Worm (Caenorhabditis elegans) whole organism, L3 larva: ENCODE results near the gene T09A5.5.

Source experiments
- R02D3.7 ChIP-seq: fragments of 150-350 bp; optimal IDR thresholded peaks from 2 replicates; lab custom pipeline; 2014; ENCODE audit warnings: missing biosample characterization, missing genetic modification characterization
- ZK546.5 ChIP-seq: sonication (generic microtip); optimal IDR thresholded peaks from 2 replicates; lab custom pipeline; 2017; ENCODE audit warnings: missing biosample characterization, missing genetic modification characterization
- aly-2 ChIP-seq: fragments of 150-350 bp; optimal IDR thresholded peaks from 2 replicates; lab custom pipeline; 2014; ENCODE audit warnings: missing biosample characterization, missing genetic modification characterization
- ama-1 ChIP-seq: fragments of 150-350 bp; optimal IDR thresholded peaks from 2 replicates; lab custom pipeline; 2018
- ceh-16 ChIP-seq: sonication (generic microtip); optimal IDR thresholded peaks from 2 replicates; lab custom pipeline; 2017; ENCODE audit warnings: missing biosample characterization, missing genetic modification characterization
- ceh-28 ChIP-seq: fragments of 150-350 bp; optimal IDR thresholded peaks from 2 replicates; lab custom pipeline; 2014; ENCODE audit warnings: missing biosample characterization, missing genetic modification reagents, missing genetic modification characterization
- ceh-82 ChIP-seq: fragments of 150-350 bp; optimal IDR thresholded peaks from 2 replicates; lab custom pipeline; 2014; ENCODE audit warnings: missing biosample characterization, missing genetic modification characterization
- egl-5 ChIP-seq: fragments of 150-350 bp; optimal IDR thresholded peaks from 2 replicates; lab custom pipeline; 2017; ENCODE audit warnings: missing biosample characterization, missing genetic modification reagents, missing genetic modification characterization, inconsistent platforms
- elt-2 ChIP-seq: sonication (generic microtip); optimal IDR thresholded peaks from 2 replicates; lab custom pipeline; 2016; ENCODE audit warnings: missing genetic modification reagents, mild to moderate bottlenecking, missing genetic modification characterization, missing compliant biosample characterization
- elt-3 ChIP-seq, 3 experiments: fragments of 150-350 bp in 1 of 3; sonication (generic microtip) in 2 of 3; optimal IDR thresholded peaks; 2 replicates in 2 of 3; 4 replicates in 1 of 3; lab custom pipeline; 2014 to 2017; ENCODE audit warnings: missing biosample characterization in 3 of 3, missing genetic modification characterization in 3 of 3
- fkh-10 ChIP-seq: sonication (generic microtip); optimal IDR thresholded peaks from 2 replicates; lab custom pipeline; 2017; ENCODE audit warnings: missing biosample characterization, missing genetic modification reagents, missing genetic modification characterization
- fos-1 ChIP-seq: fragments of 150-350 bp; optimal IDR thresholded peaks from 2 replicates; lab custom pipeline; 2014; ENCODE audit warnings: missing biosample characterization, missing genetic modification characterization
- hmg-11 ChIP-seq: sonication (generic microtip); optimal IDR thresholded peaks from 2 replicates; lab custom pipeline; 2016; ENCODE audit warnings: missing genetic modification characterization, missing compliant biosample characterization
- jun-1 ChIP-seq: fragments of 150-350 bp; optimal IDR thresholded peaks from 2 replicates; lab custom pipeline; 2014; ENCODE audit warnings: missing biosample characterization, missing genetic modification reagents, missing genetic modification characterization
- lin-15B ChIP-seq: fragments of 150-350 bp; optimal IDR thresholded peaks from 2 replicates; lab custom pipeline; 2014; ENCODE audit warnings: missing biosample characterization, missing genetic modification characterization
- lin-39 ChIP-seq: fragments of 150-350 bp; optimal IDR thresholded peaks from 2 replicates; lab custom pipeline; 2018; ENCODE audit warnings: missing biosample characterization, missing genetic modification reagents, missing genetic modification characterization
- mdl-1 ChIP-seq: fragments of 150-350 bp; optimal IDR thresholded peaks from 2 replicates; lab custom pipeline; 2014; ENCODE audit warnings: missing biosample characterization, missing genetic modification characterization
- nfya-1 ChIP-seq: sonication (generic microtip); optimal IDR thresholded peaks from 2 replicates; lab custom pipeline; 2017; ENCODE audit warnings: missing genetic modification characterization, mild to moderate bottlenecking, missing compliant biosample characterization, antibody characterized with exemption, moderate library complexity; ENCODE audit not compliant: insufficient read depth
- nhr-11 ChIP-seq: fragments of 150-350 bp; optimal IDR thresholded peaks from 2 replicates; lab custom pipeline; 2014; ENCODE audit warnings: missing biosample characterization, missing genetic modification characterization
- nhr-23 ChIP-seq: fragments of 150-350 bp; optimal IDR thresholded peaks from 2 replicates; lab custom pipeline; 2014; ENCODE audit warnings: missing biosample characterization, missing genetic modification reagents, missing genetic modification characterization
- nhr-25 ChIP-seq: sonication (generic microtip); optimal IDR thresholded peaks from 2 replicates; lab custom pipeline; 2017; ENCODE audit warnings: missing biosample characterization, missing genetic modification characterization
- nhr-28 ChIP-seq: fragments of 150-350 bp; optimal IDR thresholded peaks from 2 replicates; lab custom pipeline; 2014; ENCODE audit warnings: missing biosample characterization, missing genetic modification characterization
- nhr-43 ChIP-seq: sonication (generic microtip); optimal IDR thresholded peaks from 2 replicates; lab custom pipeline; 2016; ENCODE audit warnings: mild to moderate bottlenecking, missing genetic modification characterization, missing compliant biosample characterization; ENCODE audit not compliant: poor library complexity, severe bottlenecking
- nhr-67 ChIP-seq: fragments of 150-350 bp; optimal IDR thresholded peaks from 2 replicates; lab custom pipeline; 2014; ENCODE audit warnings: missing biosample characterization, missing genetic modification characterization
- nhr-76 ChIP-seq: fragments of 150-350 bp; sonication (generic microtip); optimal IDR thresholded peaks from 5 replicates; lab custom pipeline; 2014; ENCODE audit warnings: missing biosample characterization, missing genetic modification characterization
- nhr-77 ChIP-seq: fragments of 150-350 bp; optimal IDR thresholded peaks from 2 replicates; lab custom pipeline; 2014; ENCODE audit warnings: missing biosample characterization, missing genetic modification characterization
- pha-4 ChIP-seq: fragments of 150-350 bp; optimal IDR thresholded peaks from 2 replicates; lab custom pipeline; 2014; ENCODE audit warnings: missing biosample characterization, missing genetic modification reagents, missing genetic modification characterization
- sea-2 ChIP-seq: fragments of 150-350 bp; sonication (generic microtip); optimal IDR thresholded peaks from 4 replicates; lab custom pipeline; 2014; ENCODE audit warnings: missing biosample characterization, missing genetic modification reagents, missing genetic modification characterization
- skn-1 ChIP-seq: fragments of 150-350 bp; optimal IDR thresholded peaks from 2 replicates; lab custom pipeline; 2014; ENCODE audit warnings: missing biosample characterization, missing genetic modification characterization
- snpc-4 ChIP-seq: fragments of 150-350 bp; optimal IDR thresholded peaks from 2 replicates; lab custom pipeline; 2014; ENCODE audit warnings: missing biosample characterization, missing genetic modification characterization
- tbx-2 ChIP-seq: sonication (generic microtip); optimal IDR thresholded peaks from 2 replicates; lab custom pipeline; 2016; ENCODE audit warnings: mild to moderate bottlenecking, missing genetic modification characterization, missing compliant biosample characterization
- unc-39 ChIP-seq: sonication (generic microtip); optimal IDR thresholded peaks from 4 replicates; lab custom pipeline; 2017; ENCODE audit warnings: missing biosample characterization, missing genetic modification characterization
- unc-62 ChIP-seq: fragments of 150-350 bp; sonication (generic microtip); optimal IDR thresholded peaks from 4 replicates; lab custom pipeline; 2014; ENCODE audit warnings: missing biosample characterization, missing genetic modification reagents, missing genetic modification characterization
- ztf-11 ChIP-seq: fragments of 150-350 bp; optimal IDR thresholded peaks from 2 replicates; lab custom pipeline; 2014; ENCODE audit warnings: missing biosample characterization, missing genetic modification characterization

The T09A5.5 gene

ce11 chrII:7884898-7885297 is 31.3 kb upstream of the T09A5.5 start:
- peak; percentile 60 for TF ChIP-seq lin-39 (tag; lab: Kevin White, UChicago)
- peak; percentile 31 for TF ChIP-seq fkh-10 (GFP tag; lab: Kevin White, UChicago)
- no peak for TF ChIP-seq aly-2 (tag; lab: Kevin White, UChicago)
- no peak for TF ChIP-seq nhr-76
- no peak for TF ChIP-seq elt-2 (tag; lab: Kevin White, UChicago)
- no peak for TF ChIP-seq ceh-28 (tag; lab: Kevin White, UChicago)
- TF ChIP-seq nfya-1 (tag; lab: Kevin White, UChicago): peak; percentile 74
- peak; percentile 18 for TF ChIP-seq hmg-11 (tag; lab: Kevin White, UChicago)
- peak; percentile 40 for TF ChIP-seq sea-2 (GFP tag; lab: Kevin White, UChicago)

ce11 chrII:7880373-7880862 is 26.8 kb upstream of the T09A5.5 start, which contains the start of gene perm-1:
Gene perm-1, plus strand, starts transcription at chrII:7880812.
- TF ChIP-seq lin-39 (tag; lab: Kevin White, UChicago): no peak
- TF ChIP-seq nhr-28 (tag; lab: Kevin White, UChicago): no peak
- no peak for TF ChIP-seq aly-2 (tag; lab: Kevin White, UChicago)
- TF ChIP-seq R02D3.7: no peak
- TF ChIP-seq ztf-11: no peak
- TF ChIP-seq egl-5: no peak
- TF ChIP-seq sea-2 (GFP tag; lab: Kevin White, UChicago): no peak
- no peak for TF ChIP-seq ceh-82

- TF ChIP-seq lin-15B (tag; lab: Kevin White, UChicago): peak; percentile 4
- peak; percentile 52 for TF ChIP-seq hmg-11 (tag; lab: Kevin White, UChicago)
- no peak for TF ChIP-seq nhr-11
These were observed 25.7 kb upstream of the T09A5.5 start, which contains the start of the genes vha-4 and T01H3.5 for ce11 chrII:7879266-7879718. Gene vha-4, minus strand, starts transcription at chrII:7879316. Gene T01H3.5, plus strand, starts transcription at chrII:7879616.

- TF ChIP-seq lin-15B (tag; lab: Kevin White, UChicago) (no peak), nhr-25 (tag; lab: Kevin White, UChicago) (no peak), egl-5 (no peak), hmg-11 (tag; lab: Kevin White, UChicago) (no peak), nfya-1 (tag; lab: Kevin White, UChicago) (no peak), tbx-2 (no peak), nhr-76 (no peak), unc-39 (tag; lab: Kevin White, UChicago) (no peak), nhr-28 (tag; lab: Kevin White, UChicago) (no peak), skn-1 (tag; lab: Kevin White, UChicago) (no peak), ZK546.5 (tag; lab: Kevin White, UChicago) (no peak), snpc-4 (tag; lab: Kevin White, UChicago) (no peak), nhr-43 (tag; lab: Kevin White, UChicago) (peak; percentile 13), nhr-23 (tag; lab: Kevin White, UChicago) (peak; percentile 15), ceh-16 (tag; lab: Kevin White, UChicago) (no peak), jun-1 (tag; lab: Kevin White, UChicago) (no peak), ama-1 (lab: Kevin White, UChicago) (no peak), elt-3 (tag; optimal IDR thresholded peaks at IDR 0.05; lab: Kevin White, UChicago) (no peak), pha-4 (tag; lab: Kevin White, UChicago) (no peak), mdl-1 (tag; lab: Kevin White, UChicago) (no peak), nhr-11 (no peak), elt-2 (tag; lab: Kevin White, UChicago) (peak; percentile 18)
These were observed 24.3 kb upstream of the T09A5.5 start, which contains the start of gene T01H3.2 for ce11 chrII:7877744-7878468. Gene T01H3.2, minus strand, starts transcription at chrII:7877994.

- TF ChIP-seq nhr-28 (tag; lab: Kevin White, UChicago) (no peak), unc-62 (no peak), lin-15B (tag; lab: Kevin White, UChicago) (peak; percentile 54), snpc-4 (tag; lab: Kevin White, UChicago) (no peak), nhr-23 (tag; lab: Kevin White, UChicago) (peak; percentile 60), nhr-67 (no peak), fos-1 (tag; lab: Kevin White, UChicago) (no peak), nhr-77 (tag; lab: Kevin White, UChicago) (no peak), R02D3.7 (no peak), egl-5 (no peak), hmg-11 (tag; lab: Kevin White, UChicago) (no peak), nfya-1 (tag; lab: Kevin White, UChicago) (peak; percentile 58), elt-2 (tag; lab: Kevin White, UChicago) (peak; percentile 6), pha-4 (tag; lab: Kevin White, UChicago) (peak; percentile 84), ceh-82 (no peak)
These were observed 20.3 kb upstream of the T09A5.5 start, which contains the start of gene T01H3.3 for ce11 chrII:7873843-7874372. Gene T01H3.3, minus strand, starts transcription at chrII:7873893.
